Fruit fly (Drosophila melanogaster) whole organism, embryonic: ENCODE measurements around the gene CG4004.

ENCODE experiments used
- Bgb ChIP-seq: fragments of 200-800 bp; sonication (Bioruptor generic); IDR thresholded peaks from 2 replicates; pipeline ENCODE4 v1.3.6; 2022; ENCODE audit warnings: missing biosample characterization, missing genetic modification characterization; ENCODE audit not compliant: partially characterized antibody
- CG10462 ChIP-seq: fragments of 200-800 bp; sonication (Bioruptor generic); optimal IDR thresholded peaks from 2 replicates; lab custom pipeline; 2016; ENCODE audit warnings: missing biosample characterization, missing genetic modification characterization
- CG12219 ChIP-seq: fragments of 200-800 bp; sonication (Bioruptor generic); optimal IDR thresholded peaks from 3 replicates; lab custom pipeline; 2018; ENCODE audit warnings: missing biosample characterization, mild to moderate bottlenecking, missing genetic modification characterization
- CG15479 ChIP-seq: fragments of 200-800 bp; sonication (Bioruptor generic); optimal IDR thresholded peaks from 3 replicates; lab custom pipeline; 2019; ENCODE audit warnings: missing biosample characterization, mild to moderate bottlenecking, missing genetic modification characterization, moderate library complexity
- CG15514 ChIP-seq: fragments of 200-800 bp; sonication (Bioruptor generic); optimal IDR thresholded peaks from 3 replicates; lab custom pipeline; 2017; ENCODE audit warnings: missing biosample characterization, missing genetic modification characterization, mild to moderate bottlenecking, moderate library complexity, missing genetic modification reagents
- CG1603 ChIP-seq: fragments of 200-800 bp; sonication (Bioruptor generic); optimal IDR thresholded peaks from 2 replicates; lab custom pipeline; 2019; ENCODE audit warnings: missing biosample characterization, mild to moderate bottlenecking, missing genetic modification characterization, moderate library complexity
- CG16813 ChIP-seq: fragments of 200-800 bp; sonication (Bioruptor generic); IDR thresholded peaks from 3 replicates; pipeline ENCODE4 v1.3.6; 2022; ENCODE audit warnings: missing biosample characterization, missing genetic modification characterization; ENCODE audit not compliant: partially characterized antibody
- CG16815 ChIP-seq: fragments of 200-800 bp; sonication (Bioruptor generic); optimal IDR thresholded peaks from 3 replicates; lab custom pipeline; 2017; ENCODE audit warnings: missing biosample characterization, mild to moderate bottlenecking, missing genetic modification characterization
- CG2889 ChIP-seq: fragments of 200-800 bp; sonication (Bioruptor generic); IDR thresholded peaks from 3 replicates; pipeline ENCODE4 v1.3.6; 2022; ENCODE audit warnings: missing biosample characterization, missing genetic modification characterization
- CG3163 ChIP-seq: fragments of 200-800 bp; sonication (Bioruptor generic); optimal IDR thresholded peaks from 3 replicates; lab custom pipeline; 2016; ENCODE audit warnings: missing biosample characterization, missing genetic modification characterization
- CG4360 ChIP-seq: fragments of 200-800 bp; sonication (Bioruptor generic); IDR thresholded peaks from 2 replicates; pipeline ENCODE4 v1.3.6; 2022; ENCODE audit warnings: missing biosample characterization, missing genetic modification characterization
- CG4854 ChIP-seq: fragments of 200-800 bp; sonication (Bioruptor generic); optimal IDR thresholded peaks from 2 replicates; lab custom pipeline; 2016; ENCODE audit warnings: missing biosample characterization, missing genetic modification characterization, inconsistent platforms
- CG8924 ChIP-seq: fragments of 200-800 bp; optimal IDR thresholded peaks from 3 replicates; lab custom pipeline; 2019; ENCODE audit warnings: missing biosample characterization, mild to moderate bottlenecking, missing genetic modification characterization, moderate library complexity
- CG8944 ChIP-seq: fragments of 200-800 bp; sonication (Bioruptor generic); optimal IDR thresholded peaks from 3 replicates; lab custom pipeline; 2016; ENCODE audit warnings: missing biosample characterization, missing genetic modification characterization
- CG9817 ChIP-seq: fragments of 200-800 bp; sonication (Bioruptor generic); optimal IDR thresholded peaks from 2 replicates; lab custom pipeline; 2018; ENCODE audit warnings: missing biosample characterization, mild to moderate bottlenecking, missing genetic modification characterization, moderate library complexity
- Chrac-16 ChIP-seq: fragments of 200-800 bp; sonication (Bioruptor generic); optimal IDR thresholded peaks from 3 replicates; lab custom pipeline; 2016; ENCODE audit warnings: missing biosample characterization, missing genetic modification characterization
- CrebB ChIP-seq: fragments of 200-800 bp; sonication (Bioruptor generic); optimal IDR thresholded peaks from 3 replicates; lab custom pipeline; 2018; ENCODE audit warnings: missing biosample characterization, mild to moderate bottlenecking, missing genetic modification characterization
- Drgx ChIP-seq: fragments of 200-800 bp; sonication (Bioruptor generic); IDR thresholded peaks from 2 replicates; pipeline ENCODE4 v1.3.6; 2022; ENCODE audit warnings: missing biosample characterization, missing genetic modification characterization
- HLH54F ChIP-seq: fragments of 200-800 bp; sonication (Bioruptor generic); optimal IDR thresholded peaks from 3 replicates; lab custom pipeline; 2016; ENCODE audit warnings: missing biosample characterization, missing genetic modification characterization
- HmgD ChIP-seq: fragments of 200-800 bp; sonication (Bioruptor generic); optimal IDR thresholded peaks from 3 replicates; lab custom pipeline; 2016; ENCODE audit warnings: missing biosample characterization, missing genetic modification characterization
- MTF-1 ChIP-seq: fragments of 200-800 bp; sonication (Bioruptor generic); optimal IDR thresholded peaks from 2 replicates; lab custom pipeline; 2018; ENCODE audit warnings: missing biosample characterization, mild to moderate bottlenecking, missing genetic modification characterization, borderline replicate concordance
- Med ChIP-seq: fragments of 200-800 bp; sonication (Bioruptor generic); peaks from one replicate; lab custom pipeline; 2016; ENCODE audit warnings: missing biosample characterization, missing genetic modification characterization, mild to moderate bottlenecking, inconsistent platforms, moderate library complexity
- Meics ChIP-seq: fragments of 200-800 bp; sonication (Bioruptor generic); optimal IDR thresholded peaks from 2 replicates; lab custom pipeline; 2017; ENCODE audit warnings: missing biosample characterization, mild to moderate bottlenecking, missing genetic modification characterization
- NK7.1 ChIP-seq: fragments of 200-800 bp; sonication (Bioruptor generic); optimal IDR thresholded peaks from 3 replicates; lab custom pipeline; 2016; ENCODE audit warnings: missing biosample characterization, missing genetic modification characterization
- Opbp ChIP-seq: fragments of 200-800 bp; sonication (Bioruptor generic); IDR thresholded peaks from 3 replicates; pipeline ENCODE4 v1.3.6; 2022; ENCODE audit warnings: missing biosample characterization, missing genetic modification characterization; ENCODE audit not compliant: partially characterized antibody
- Ravus ChIP-seq: fragments of 200-800 bp; sonication (Bioruptor generic); IDR thresholded peaks from 2 replicates; pipeline ENCODE4 v1.3.6; 2022; ENCODE audit warnings: missing biosample characterization, missing genetic modification characterization
- Six4 ChIP-seq: fragments of 200-800 bp; sonication (Bioruptor generic); optimal IDR thresholded peaks from 2 replicates; lab custom pipeline; 2016; ENCODE audit warnings: missing biosample characterization, missing genetic modification characterization
- Spps ChIP-seq: fragments of 200-800 bp; sonication (Bioruptor generic); optimal IDR thresholded peaks from 2 replicates; lab custom pipeline; 2018; ENCODE audit warnings: missing biosample characterization, mild to moderate bottlenecking, missing genetic modification characterization
- Ssrp ChIP-seq: fragments of 200-800 bp; sonication (Bioruptor generic); optimal IDR thresholded peaks from 2 replicates; lab custom pipeline; 2018; ENCODE audit warnings: missing biosample characterization, mild to moderate bottlenecking, missing genetic modification characterization, moderate library complexity
- abd-A ChIP-seq: fragments of 200-800 bp; sonication (Bioruptor generic); optimal IDR thresholded peaks from 3 replicates; lab custom pipeline; 2019; ENCODE audit warnings: missing biosample characterization, mild to moderate bottlenecking, missing genetic modification characterization, moderate library complexity
- az2 ChIP-seq: fragments of 200-800 bp; sonication (Bioruptor generic); optimal IDR thresholded peaks from 3 replicates; lab custom pipeline; 2016; ENCODE audit warnings: missing biosample characterization, missing genetic modification characterization
- bsh ChIP-seq, 2 experiments: fragments of 200-800 bp; sonication (Bioruptor generic); optimal IDR thresholded peaks; 2 replicates each; lab custom pipeline; 2017 to 2018; ENCODE audit warnings: mild to moderate bottlenecking in 2 of 2, missing biosample characterization in 2 of 2, missing genetic modification characterization in 2 of 2, moderate library complexity in 1 of 2
- cad ChIP-seq: fragments of >200 bp; optimal IDR thresholded peaks from 2 replicates; lab custom pipeline; 2017; ENCODE audit warnings: missing biosample characterization, missing genetic modification characterization
- cas ChIP-seq: fragments of 200-800 bp; sonication (Bioruptor generic); IDR thresholded peaks from 2 replicates; pipeline ENCODE4 v1.3.6; 2022; ENCODE audit warnings: missing biosample characterization, missing genetic modification characterization
- ci ChIP-seq: fragments of 200-800 bp; sonication (Bioruptor generic); IDR thresholded peaks from 3 replicates; pipeline ENCODE4 v1.3.6; 2022; ENCODE audit warnings: missing biosample characterization, missing genetic modification characterization
- corto ChIP-seq: fragments of 200-800 bp; sonication (Bioruptor generic); optimal IDR thresholded peaks from 2 replicates; lab custom pipeline; 2016; ENCODE audit warnings: missing biosample characterization, mild to moderate bottlenecking, missing genetic modification characterization, moderate library complexity
- dati ChIP-seq: fragments of 200-800 bp; sonication (Bioruptor generic); IDR thresholded peaks from 2 replicates; pipeline ENCODE4 v1.3.6; 2022; ENCODE audit warnings: missing biosample characterization, missing genetic modification characterization
- dmrt11E ChIP-seq: fragments of 200-800 bp; sonication (Bioruptor generic); optimal IDR thresholded peaks from 3 replicates; lab custom pipeline; 2018; ENCODE audit warnings: missing biosample characterization, mild to moderate bottlenecking, missing genetic modification characterization, moderate library complexity
- ewg ChIP-seq: fragments of 200-800 bp; sonication (Bioruptor generic); optimal IDR thresholded peaks from 3 replicates; lab custom pipeline; 2017; ENCODE audit warnings: mild to moderate bottlenecking, missing biosample characterization, missing genetic modification reagents, missing genetic modification characterization
- exex ChIP-seq: fragments of 200-800 bp; sonication (Bioruptor generic); optimal IDR thresholded peaks from 4 replicates; lab custom pipeline; 2018; ENCODE audit warnings: missing biosample characterization, mild to moderate bottlenecking, missing genetic modification characterization, moderate library complexity
- klu ChIP-seq: fragments of 200-800 bp; sonication (Bioruptor generic); IDR thresholded peaks from 2 replicates; pipeline ENCODE4 v1.3.6; 2022; ENCODE audit warnings: missing biosample characterization, missing genetic modification characterization
- oc ChIP-seq: fragments of 200-800 bp; sonication (Bioruptor generic); optimal IDR thresholded peaks from 2 replicates; lab custom pipeline; 2018; ENCODE audit warnings: missing biosample characterization, mild to moderate bottlenecking, missing genetic modification characterization, moderate library complexity
- odd ChIP-seq: fragments of 200-800 bp; sonication (Bioruptor generic); optimal IDR thresholded peaks from 2 replicates; lab custom pipeline; 2017; ENCODE audit warnings: missing biosample characterization, mild to moderate bottlenecking, missing genetic modification characterization
- onecut ChIP-seq: fragments of 200-800 bp; sonication (Bioruptor generic); IDR thresholded peaks from 2 replicates; pipeline ENCODE4 v1.3.6; 2022; ENCODE audit warnings: missing biosample characterization, missing genetic modification characterization
- org-1 ChIP-seq: fragments of 200-800 bp; sonication (Bioruptor generic); optimal IDR thresholded peaks from 2 replicates; lab custom pipeline; 2017; ENCODE audit warnings: missing biosample characterization, missing genetic modification characterization
- psq ChIP-seq: fragments of 200-800 bp; sonication (Bioruptor generic); optimal IDR thresholded peaks from 2 replicates; lab custom pipeline; 2017; ENCODE audit warnings: missing biosample characterization, missing genetic modification characterization
- sens ChIP-seq: fragments of 200-800 bp; sonication (Bioruptor generic); peaks from one replicate; lab custom pipeline; 2016; ENCODE audit warnings: missing biosample characterization, missing genetic modification characterization
- sqz ChIP-seq: fragments of 200-800 bp; sonication (Bioruptor generic); optimal IDR thresholded peaks from 3 replicates; lab custom pipeline; 2018; ENCODE audit warnings: missing biosample characterization, mild to moderate bottlenecking, missing genetic modification characterization
- tgo ChIP-seq: fragments of 200-800 bp; sonication (Bioruptor generic); IDR thresholded peaks from 3 replicates; pipeline ENCODE4 v1.3.6; 2022; ENCODE audit warnings: missing biosample characterization, missing genetic modification characterization
- tna ChIP-seq: fragments of 200-800 bp; sonication (Bioruptor generic); IDR thresholded peaks from 2 replicates; pipeline ENCODE4 v1.3.6; 2022; ENCODE audit warnings: missing biosample characterization, missing genetic modification characterization; ENCODE audit not compliant: partially characterized antibody

CG4004 gene

dm6 chrX:12737057-12737734 is 6.8 kb upstream of the CG4004 start (continued):
- TF ChIP-seq abd-A (tag; lab: Kevin White, UChicago) (peak; percentile 98), CG4854 (GFP tag; lab: Kevin White, UChicago) (no peak), Drgx (GFP tag; lab: Robert Waterston, UW) (peak; percentile 91), onecut (GFP tag; lab: Robert Waterston, UW) (no peak), bsh (GFP tag; optimal IDR thresholded peaks at IDR 0.05; lab: Kevin White, UChicago) (peak in 1 of 2 experiments; percentile 95), ewg (GFP tag; lab: Kevin White, UChicago) (no peak), sqz (GFP tag; lab: Kevin White, UChicago) (peak; percentile 84), corto (GFP tag; lab: Kevin White, UChicago) (peak; percentile 38), Meics (GFP tag; lab: Kevin White, UChicago) (peak; percentile 16), CG3163 (GFP tag; lab: Kevin White, UChicago) (peak; percentile 38), CG4360 (GFP tag; lab: Robert Waterston, UW) (peak; percentile 77), ci (peak; percentile 52; the same call in 2 of the 3 replicates), Six4 (GFP tag; lab: Kevin White, UChicago) (no peak), odd (GFP tag; lab: Kevin White, UChicago) (no peak), Med (GFP tag; lab: Kevin White, UChicago) (peak; percentile 75), CG16813 (no peak), HmgD (peak; percentile 30), Chrac-16 (GFP tag; lab: Kevin White, UChicago) (no peak), NK7.1 (GFP tag; lab: Kevin White, UChicago) (peak; percentile 27), Ravus (no peak), CG15479 (peak; percentile 10), org-1 (GFP tag; lab: Kevin White, UChicago) (no peak), sens (GFP tag; lab: Kevin White, UChicago) (peak; percentile 88), dmrt11E (tag; lab: Kevin White, UChicago) (peak; percentile 36), cas (GFP tag; lab: Robert Waterston, UW) (no peak), CG12219 (GFP tag; lab: Kevin White, UChicago) (no peak), HLH54F (GFP tag; lab: Kevin White, UChicago) (no peak), CG8924 (tag; lab: Kevin White, UChicago) (peak; percentile 32), CG15514 (GFP tag; lab: Kevin White, UChicago) (peak; percentile 6), exex (tag; lab: Kevin White, UChicago) (peak; percentile 42), CG1603 (tag; lab: Kevin White, UChicago) (peak; percentile 20), CG2889 (GFP tag; lab: Robert Waterston, UW) (no peak), CG16815 (GFP tag; lab: Kevin White, UChicago) (no peak), CG8944 (GFP tag; lab: Kevin White, UChicago) (no peak), tna (GFP tag; lab: Robert Waterston, UW) (no peak), CG9817 (no peak), psq (peak; percentile 84), az2 (GFP tag; lab: Kevin White, UChicago) (peak; percentile 10), klu (no peak), Opbp (no peak), oc (tag; lab: Kevin White, UChicago) (peak; percentile 55), dati (GFP tag; lab: Robert Waterston, UW) (no peak), MTF-1 (GFP tag; lab: Kevin White, UChicago) (no peak), Ssrp (tag; lab: Kevin White, UChicago) (no peak), CrebB (tag; lab: Kevin White, UChicago) (no peak), Spps (tag; lab: Kevin White, UChicago) (no peak), Bgb (GFP tag; lab: Robert Waterston, UW) (peak; percentile 9; the same call in 1 of the 2 replicates), tgo (GFP tag; lab: Robert Waterston, UW) (0 out of 3 replicates have a peak, but pooled peaks have one; percentile 20), CG10462 (GFP tag; lab: Kevin White, UChicago) (no peak), cad (peak; percentile 56)
